Worm (Caenorhabditis elegans): ENCODE results near the gene M04C3.2.

M04C3.2 gene

DNA sequence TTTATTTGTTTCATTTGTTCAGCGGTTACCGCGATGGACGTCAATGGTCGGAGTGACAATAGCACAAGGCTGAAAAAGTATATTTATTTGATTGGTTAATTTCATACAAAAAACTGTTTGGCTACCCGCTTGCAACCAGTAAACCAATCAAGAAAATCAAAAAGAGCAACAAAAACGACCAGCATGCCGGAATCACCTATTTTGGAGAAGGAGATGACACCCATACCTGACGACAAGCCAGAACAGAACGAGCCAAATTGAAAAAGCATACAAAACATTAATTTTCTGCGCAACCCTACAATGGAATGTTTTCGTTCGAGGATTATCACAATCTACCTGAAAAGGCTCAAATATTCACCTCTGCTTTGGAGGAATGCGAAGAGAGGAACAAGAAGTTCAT is 41.8 kb upstream of the M04C3.2 start, which contains the start of gene Y43F8B.7:
Y43F8B.7 (plus strand) TSS at position 301 of the 400 bp plus-strand sequence.
- TF ChIP-seq ceh-44 (GFP tag; IDR thresholded peaks at IDR 0.05), result no peak
- TF ChIP-seq T20F7.1 (GFP tag; optimal IDR thresholded peaks at IDR 0.05), result no peak
- TF ChIP-seq lin-15B (tag; optimal IDR thresholded peaks at IDR 0.05), result no peak
- TF ChIP-seq Y5F2A.4 (GFP tag; optimal IDR thresholded peaks at IDR 0.05), result no peak
- no peak for TF ChIP-seq mes-2 (tag; optimal IDR thresholded peaks at IDR 0.05; ENCODE audit: poor library complexity, severe bottlenecking)
- no peak for TF ChIP-seq vab-7 (GFP tag; IDR thresholded peaks at IDR 0.05)
- TF ChIP-seq attf-4 (tag; optimal IDR thresholded peaks at IDR 0.05), result no peak
- TF ChIP-seq F26F4.8 (GFP tag; conservative IDR thresholded peaks at IDR 0.05), result no peak
- no peak for TF ChIP-seq ceh-62 (tag; optimal IDR thresholded peaks at IDR 0.05)
- no peak for TF ChIP-seq snpc-1.2 (GFP tag; IDR thresholded peaks at IDR 0.05)
- TF ChIP-seq unc-62 (GFP tag; optimal IDR thresholded peaks at IDR 0.05 in 1 of 2), result no peak
- TF ChIP-seq unc-62 (tag; optimal IDR thresholded peaks at IDR 0.05), result no peak
- no peak for TF ChIP-seq ctbp-1 (GFP tag; IDR thresholded peaks at IDR 0.05)
- no peak for TF ChIP-seq nhr-10 (tag; optimal IDR thresholded peaks at IDR 0.05)
- no peak for TF ChIP-seq arid-1 (GFP tag; conservative IDR thresholded peaks at IDR 0.05)
- no peak for TF ChIP-seq T26A8.4 (GFP tag; IDR thresholded peaks at IDR 0.05)
- TF ChIP-seq hif-1 (tag; optimal IDR thresholded peaks at IDR 0.05), result no peak

DNA sequence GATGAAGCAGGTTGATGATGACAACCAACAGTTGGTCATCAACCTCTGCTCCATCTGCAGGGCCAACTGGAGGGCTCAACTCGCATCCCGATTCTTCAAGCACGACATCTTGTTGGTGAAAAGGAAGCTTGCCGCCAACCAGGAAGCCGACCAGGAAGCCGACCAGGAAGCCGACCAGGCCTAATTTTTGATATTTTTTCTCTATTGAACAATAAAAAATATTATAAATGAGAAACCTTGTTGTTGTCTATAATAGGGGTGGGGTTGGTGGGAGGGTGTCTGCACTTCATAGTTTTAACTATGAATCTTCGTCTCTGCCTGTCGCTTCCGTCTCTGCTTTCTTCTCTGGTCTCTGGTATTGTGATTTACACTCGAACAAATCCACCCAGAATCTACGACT is 37.0 kb upstream of the M04C3.2 start, which contains the start of gene Y43F8B.18:
Y43F8B.18 (plus strand) TSS at position 301 of the 400 bp plus-strand sequence.
- TF ChIP-seq pqm-1 (tag; optimal IDR thresholded peaks at IDR 0.05) (no peak), nhr-6 (tag; optimal IDR thresholded peaks at IDR 0.05) (no peak), nhr-10 (tag; optimal IDR thresholded peaks at IDR 0.05) (no peak), ceh-32 (tag; optimal IDR thresholded peaks at IDR 0.05; ENCODE audit: poor library complexity) (no peak), Y75B8A.6 (GFP tag; IDR thresholded peaks at IDR 0.05) (no peak), ceh-82 (tag; optimal IDR thresholded peaks at IDR 0.05) (no peak), cey-2 (tag; optimal IDR thresholded peaks at IDR 0.05; ENCODE audit: borderline replicate concordance, insufficient read depth) (no peak), lsy-2 (tag; optimal IDR thresholded peaks at IDR 0.05) (no peak), dmd-6 (GFP tag; IDR thresholded peaks at IDR 0.05) (no peak), zfp-2 (tag; optimal IDR thresholded peaks at IDR 0.05) (no peak), nhr-28 (tag; optimal IDR thresholded peaks at IDR 0.05) (no peak), mxl-3 (GFP tag; optimal IDR thresholded peaks at IDR 0.05) (no peak), nhr-237 (tag; optimal IDR thresholded peaks at IDR 0.05) (no peak)

DNA sequence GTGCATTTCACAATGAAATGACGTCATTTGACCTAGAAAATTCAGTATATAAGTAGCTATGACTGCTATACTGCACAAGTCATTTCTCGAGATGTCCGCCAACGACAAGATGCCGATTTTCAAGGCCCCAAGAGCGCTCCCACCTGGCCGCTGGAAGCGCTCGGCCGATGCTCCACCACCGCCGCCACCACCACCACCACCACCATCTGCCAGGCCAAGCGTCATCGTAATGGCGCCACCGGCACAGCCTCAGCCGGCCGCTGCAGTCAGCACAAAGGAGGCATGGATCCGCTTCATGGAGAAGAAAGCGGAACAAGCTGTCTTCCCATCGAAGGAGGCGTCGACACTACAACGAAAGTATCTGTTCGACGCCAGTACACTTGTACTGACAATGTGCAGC is 36.6 kb upstream of the M04C3.2 start, which contains the start of gene Y43F8B.28:
Y43F8B.28 (plus strand) TSS at position 59 of the 400 bp plus-strand sequence.
- TF ChIP-seq arid-1 (GFP tag; conservative IDR thresholded peaks at IDR 0.05) (no peak), set-16 (GFP tag; IDR thresholded peaks at IDR 0.05) (peak; percentile 95), tag-97 (GFP tag; IDR thresholded peaks at IDR 0.05) (no peak)

DNA sequence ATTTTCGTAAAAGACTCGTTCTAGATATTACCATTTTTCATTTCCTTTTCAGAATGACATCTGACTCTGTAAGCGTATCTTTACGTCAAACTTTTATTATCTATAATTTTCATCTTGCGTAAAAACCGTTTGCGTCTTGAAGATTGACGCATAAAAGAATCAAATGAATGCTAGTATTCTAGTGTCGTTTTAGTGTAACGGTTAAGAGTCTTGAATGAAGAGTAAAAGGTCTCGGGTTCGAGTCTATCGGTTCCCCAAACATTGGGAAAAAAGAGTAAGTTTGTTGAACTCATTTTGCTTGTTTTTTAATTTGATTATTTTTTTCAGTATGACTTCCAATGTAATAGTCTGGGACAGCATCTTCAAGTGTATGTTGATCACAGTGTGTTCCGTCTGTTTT is 35.8 kb upstream of the M04C3.2 start, which contains the start of gene Y43F8B.17:
Y43F8B.17 (plus strand) TSS at position 215 of the 400 bp plus-strand sequence.
- no peak for TF ChIP-seq T20F7.1 (GFP tag; optimal IDR thresholded peaks at IDR 0.05)
- TF ChIP-seq ZK337.2 (GFP tag; IDR thresholded peaks at IDR 0.05), result no peak
- no peak for TF ChIP-seq zfp-3 (GFP tag; conservative IDR thresholded peaks at IDR 0.05)
- TF ChIP-seq fkh-10 (GFP tag; optimal IDR thresholded peaks at IDR 0.05), result no peak
- TF ChIP-seq rbr-2 (tag; optimal IDR thresholded peaks at IDR 0.05), result no peak
- TF ChIP-seq spr-1 (tag; optimal IDR thresholded peaks at IDR 0.05), result no peak
